Worm (Caenorhabditis elegans) whole organism, L4/young adult: ENCODE results near the gene pph-4.1.

Experiments used
- W03F9.2 ChIP-seq: fragments of 150-350 bp; optimal IDR thresholded peaks from 2 replicates; lab custom pipeline; 2014; ENCODE audit warnings: missing biosample characterization, missing genetic modification characterization
- dao-5 ChIP-seq: sonication (generic microtip); optimal IDR thresholded peaks from 2 replicates; lab custom pipeline; 2016; ENCODE audit warnings: missing genotype, missing genetic modification characterization, moderate library complexity, missing compliant biosample characterization
- him-1 ChIP-seq: sonication (generic microtip); optimal IDR thresholded peaks from 2 replicates; lab custom pipeline; 2016; ENCODE audit warnings: missing genotype, missing genetic modification reagents, missing genetic modification characterization, missing compliant biosample characterization

pph-4.1 gene

DNA sequence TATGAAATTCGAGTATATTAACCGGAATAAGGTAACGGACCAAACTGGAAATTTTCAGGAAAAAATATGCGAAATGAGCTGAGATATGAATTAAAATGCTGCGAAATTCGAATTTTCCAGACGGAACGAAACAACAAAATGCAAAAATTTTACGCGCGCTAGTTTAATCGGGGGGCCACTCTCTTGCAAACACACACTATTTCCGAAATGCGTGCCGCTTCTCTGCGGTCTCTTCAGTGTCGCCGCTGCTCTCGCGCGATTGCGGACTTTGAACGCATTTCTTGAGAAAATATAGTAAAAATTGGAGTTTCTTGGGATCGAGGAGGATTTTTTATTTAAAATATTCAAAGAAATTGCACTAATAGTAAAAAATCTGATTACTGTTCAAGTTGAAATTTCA, 18.3 kb upstream of the pph-4.1 start:
- TF ChIP-seq dao-5 (tag; lab: Kevin White, UChicago): no peak
- no peak for TF ChIP-seq W03F9.2 (tag; lab: Kevin White, UChicago)
- TF ChIP-seq him-1 (tag; lab: Kevin White, UChicago): no peak

ce11 chrIII:12368462-12369306, 17.5 kb upstream of the pph-4.1 start, which contains the start of gene his-72:
Gene his-72 (minus strand): TSS chrIII:12369050.
- TF ChIP-seq him-1 (tag; lab: Kevin White, UChicago) (no peak), W03F9.2 (tag; lab: Kevin White, UChicago) (no peak), dao-5 (tag; lab: Kevin White, UChicago) (no peak)

DNA sequence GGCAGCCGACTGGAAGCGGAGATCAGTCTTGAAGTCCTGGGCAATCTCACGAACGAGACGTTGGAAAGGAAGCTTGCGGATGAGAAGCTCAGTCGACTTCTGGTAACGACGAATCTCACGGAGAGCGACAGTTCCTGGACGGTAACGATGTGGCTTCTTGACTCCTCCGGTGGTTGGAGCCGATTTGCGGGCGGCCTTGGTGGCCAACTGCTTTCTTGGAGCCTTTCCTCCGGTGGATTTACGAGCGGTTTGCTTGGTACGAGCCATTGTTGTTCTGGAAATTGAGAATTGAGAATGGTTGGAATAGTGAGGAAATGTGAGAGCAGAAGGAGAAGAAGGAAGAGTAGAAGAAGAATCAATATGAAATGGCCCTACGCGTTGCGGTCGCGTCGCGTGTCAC, 16.8 kb upstream of the pph-4.1 start:
- TF ChIP-seq him-1 (tag; lab: Kevin White, UChicago) (no peak), W03F9.2 (tag; lab: Kevin White, UChicago) (no peak), dao-5 (tag; lab: Kevin White, UChicago) (no peak)

DNA sequence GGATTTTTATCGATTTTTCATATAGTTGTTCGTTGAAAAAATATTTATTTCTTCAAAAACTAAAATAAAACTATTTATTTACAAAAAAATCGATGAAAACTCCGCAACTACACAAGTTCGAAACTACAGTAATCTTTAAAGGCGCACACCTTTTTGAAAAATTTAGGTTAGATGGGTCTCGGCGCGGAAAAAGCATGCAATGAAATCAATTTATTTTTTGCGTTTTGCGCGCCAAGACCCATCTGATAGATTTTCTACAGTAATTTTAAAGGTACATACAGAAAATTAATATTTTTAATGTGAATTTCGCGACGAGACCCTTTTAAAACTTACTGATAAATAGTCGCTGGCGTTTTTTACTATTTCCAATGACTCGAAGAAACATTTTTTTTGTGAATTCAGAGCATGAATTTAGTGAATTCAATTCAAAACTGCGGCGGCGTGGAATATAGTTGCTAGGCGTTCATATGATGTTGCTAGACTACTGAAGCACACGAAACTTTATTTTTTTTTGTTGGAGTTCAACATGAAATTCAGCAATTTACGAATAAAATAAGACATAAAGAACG, 15.9 kb upstream of the pph-4.1 start, which contains the start of gene Y75B8A.33:
TSS of gene Y75B8A.33 (minus strand) at position 385 of the 569 bp plus-strand sequence.
- no peak for TF ChIP-seq him-1 (tag; lab: Kevin White, UChicago)
- no peak for TF ChIP-seq dao-5 (tag; lab: Kevin White, UChicago)
- TF ChIP-seq W03F9.2 (tag; lab: Kevin White, UChicago): no peak

- no peak for TF ChIP-seq dao-5 (tag; lab: Kevin White, UChicago)
- no peak for TF ChIP-seq him-1 (tag; lab: Kevin White, UChicago)
- no peak for TF ChIP-seq W03F9.2 (tag; lab: Kevin White, UChicago)
These were observed 8.1 kb upstream of the pph-4.1 start, which contains the start of gene Y75B8A.34 for ce11 chrIII:12359265-12359664. Gene Y75B8A.34 (plus strand): TSS chrIII:12359565.

ce11 chrIII:12358461-12358860, 7.3 kb upstream of the pph-4.1 start, which contains the start of gene Y75B8A.32:
Gene Y75B8A.32 (minus strand): TSS chrIII:12358561.
- no peak for TF ChIP-seq dao-5 (tag; lab: Kevin White, UChicago)
- TF ChIP-seq W03F9.2 (tag; lab: Kevin White, UChicago): no peak
- no peak for TF ChIP-seq him-1 (tag; lab: Kevin White, UChicago)

DNA sequence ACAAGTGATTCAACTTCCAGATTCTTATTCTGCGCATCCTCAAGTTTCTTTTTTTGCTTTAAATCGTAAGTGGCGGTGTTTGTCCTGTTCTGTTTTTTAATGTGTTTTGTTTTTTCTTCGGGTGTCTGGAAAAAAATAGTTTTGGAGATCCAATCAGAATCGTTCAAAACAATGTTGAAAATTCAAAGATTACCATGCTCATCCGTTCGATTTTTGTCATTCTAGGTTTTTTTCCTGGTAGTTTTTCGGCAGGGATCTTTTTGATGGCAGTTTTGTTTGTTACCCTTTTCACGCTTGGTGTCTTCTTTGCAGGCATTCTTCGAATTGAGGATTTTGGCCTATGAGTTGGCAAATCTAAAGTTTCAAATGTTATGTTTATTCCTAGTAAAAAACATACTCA, 5.5 kb upstream of the pph-4.1 start:
- TF ChIP-seq him-1 (tag; lab: Kevin White, UChicago): no peak
- TF ChIP-seq W03F9.2 (tag; lab: Kevin White, UChicago): no peak
- no peak for TF ChIP-seq dao-5 (tag; lab: Kevin White, UChicago)

DNA sequence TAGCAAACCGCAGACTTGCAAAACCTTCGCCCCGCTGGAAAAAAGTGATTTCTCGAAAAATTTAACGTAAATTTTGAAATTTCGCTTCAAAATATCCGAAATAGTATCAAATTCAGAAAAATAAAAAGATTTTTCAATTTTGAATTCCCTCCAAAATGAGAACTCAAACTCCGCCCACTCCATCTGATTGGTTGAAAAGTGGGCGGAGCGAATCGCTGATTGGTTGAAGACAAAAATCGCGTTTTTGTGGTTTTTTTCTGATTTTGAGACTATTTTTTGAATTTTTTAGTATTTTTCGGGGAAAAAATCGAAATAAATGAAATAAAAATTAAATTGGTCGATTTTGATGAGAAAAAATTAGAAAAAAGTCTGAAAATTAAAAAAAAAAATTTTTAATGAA, 2.1 kb downstream of the pph-4.1 start:
- TF ChIP-seq W03F9.2 (tag; lab: Kevin White, UChicago): no peak
- TF ChIP-seq dao-5 (tag; lab: Kevin White, UChicago): no peak
- no peak for TF ChIP-seq him-1 (tag; lab: Kevin White, UChicago)

ce11 chrIII:12344940-12345339, 6.2 kb downstream of the pph-4.1 start:
- TF ChIP-seq him-1 (tag; lab: Kevin White, UChicago) (no peak), W03F9.2 (tag; lab: Kevin White, UChicago) (no peak), dao-5 (tag; lab: Kevin White, UChicago) (no peak)

DNA sequence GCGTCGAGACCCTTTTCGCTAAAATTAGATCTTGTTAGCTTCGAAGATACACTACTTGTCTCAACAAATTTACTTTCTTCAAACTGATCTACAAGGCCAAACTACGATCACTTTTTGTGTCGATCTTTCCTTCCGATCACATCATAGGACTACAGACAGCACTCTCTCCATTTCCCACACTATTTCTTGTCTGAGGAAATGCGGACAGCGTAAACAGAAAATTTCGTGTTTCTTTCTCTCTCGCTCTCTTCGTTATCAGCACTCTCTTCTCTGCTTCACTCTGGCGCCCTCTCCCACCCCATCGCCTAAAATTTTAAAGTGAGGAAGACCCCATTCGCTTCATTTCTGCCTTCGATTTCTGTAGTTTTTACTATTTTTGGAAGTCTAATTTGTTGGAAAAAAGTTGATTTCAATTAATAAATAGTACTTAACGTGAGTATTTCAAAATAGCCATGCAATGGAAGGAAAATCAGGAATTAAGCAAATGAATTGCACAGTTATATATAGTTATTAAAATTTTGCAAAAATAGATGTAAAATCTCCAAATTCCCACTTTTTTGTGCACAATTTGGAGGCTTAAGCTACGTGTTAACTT, 15.6 kb downstream of the pph-4.1 start:
- TF ChIP-seq W03F9.2 (tag; lab: Kevin White, UChicago) (peak; percentile 1), dao-5 (tag; lab: Kevin White, UChicago) (no peak)

DNA sequence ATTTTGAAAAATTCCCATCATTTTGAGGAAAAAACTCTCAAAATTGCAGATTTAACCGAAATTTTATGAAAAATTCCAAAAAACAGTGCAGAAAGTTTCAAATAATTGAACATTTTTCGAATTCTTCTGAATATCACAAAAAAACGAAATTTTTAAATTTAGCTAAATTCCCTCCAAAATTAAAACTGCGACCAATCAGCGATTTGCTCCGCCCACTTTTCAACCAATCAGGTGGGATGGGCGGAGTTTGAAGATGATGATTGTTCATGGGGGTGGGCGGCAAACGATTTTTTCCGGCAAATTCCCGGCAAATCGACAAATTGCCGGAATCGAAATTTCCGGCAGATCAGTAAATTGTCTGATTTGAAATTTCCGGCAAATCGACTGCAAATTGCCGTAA, 16.9 kb downstream of the pph-4.1 start:
- TF ChIP-seq him-1 (tag; lab: Kevin White, UChicago): no peak
- TF ChIP-seq dao-5 (tag; lab: Kevin White, UChicago): no peak
- TF ChIP-seq W03F9.2 (tag; lab: Kevin White, UChicago): no peak

- TF ChIP-seq him-1 (tag; lab: Kevin White, UChicago) (no peak), W03F9.2 (tag; lab: Kevin White, UChicago) (no peak)
These were observed 17.7 kb downstream of the pph-4.1 start, which contains the start of gene zip-1 for ce11 chrIII:12333445-12333844. Gene zip-1 (plus strand): TSS chrIII:12333745.

DNA sequence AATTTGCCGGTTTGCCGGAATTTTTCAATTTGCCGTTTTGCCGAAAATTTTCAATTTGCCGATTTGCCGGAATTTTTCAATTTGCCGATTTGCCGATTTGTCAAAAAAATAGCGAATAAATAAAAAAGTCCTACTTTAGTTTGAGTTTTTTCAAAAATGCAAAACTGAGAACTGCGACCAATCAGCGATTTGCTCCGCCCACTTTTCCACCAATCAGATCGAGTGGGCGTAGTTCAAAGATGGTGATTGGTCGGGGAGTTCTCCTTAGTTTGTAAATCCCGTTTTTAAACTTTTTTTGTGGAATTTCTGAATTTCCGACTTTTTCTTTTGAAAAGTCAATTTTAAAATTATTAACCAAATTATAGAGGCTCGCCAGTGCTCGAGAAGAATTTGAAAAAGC, 19.8 kb downstream of the pph-4.1 start:
- TF ChIP-seq him-1 (tag; lab: Kevin White, UChicago): no peak
- no peak for TF ChIP-seq dao-5 (tag; lab: Kevin White, UChicago)
- no peak for TF ChIP-seq W03F9.2 (tag; lab: Kevin White, UChicago)
